Worm (Caenorhabditis elegans) whole organism, L1 larva: Measurements from ENCODE around the gene K09D9.14.

Source experiments
- C16A3.4 ChIP-seq: fragments of 150-350 bp; optimal IDR thresholded peaks from 2 replicates; lab custom pipeline; 2014; ENCODE audit warnings: missing biosample characterization, missing genetic modification characterization
- C34B4.2 ChIP-seq: sonication (generic microtip); optimal IDR thresholded peaks from 2 replicates; lab custom pipeline; 2017; ENCODE audit warnings: mild to moderate bottlenecking, missing genetic modification characterization, missing compliant biosample characterization
- ceh-82 ChIP-seq, 3 experiments: fragments of 150-350 bp in 1 of 3; sonication (generic microtip) in 2 of 3; optimal IDR thresholded peaks; 2 replicates each; lab custom pipeline; 2014 to 2017; ENCODE audit warnings: missing biosample characterization in 3 of 3, missing genetic modification characterization in 3 of 3
- ceh-88 ChIP-seq: fragments of 200-800 bp; sonication (Bioruptor generic); IDR thresholded peaks from 2 replicates; pipeline ENCODE4 v1.3.6; 2022; ENCODE audit warnings: missing genetic modification characterization, missing compliant biosample characterization
- ceh-90 ChIP-seq: sonication (generic microtip); optimal IDR thresholded peaks from 2 replicates; lab custom pipeline; 2016; ENCODE audit warnings: missing genetic modification characterization, missing compliant biosample characterization
- ces-1 ChIP-seq: fragments of 150-350 bp; optimal IDR thresholded peaks from 2 replicates; lab custom pipeline; 2014; ENCODE audit warnings: missing biosample characterization, missing genetic modification reagents, missing genetic modification characterization
- dpl-1 ChIP-seq, 3 experiments: fragments of 150-350 bp in 2 of 3; sonication (generic microtip) in 1 of 3; optimal IDR thresholded peaks; 2 replicates each; lab custom pipeline; 2014 to 2017; ENCODE audit warnings: missing biosample characterization in 3 of 3, missing genetic modification characterization in 3 of 3, missing genetic modification reagents in 3 of 3
- efl-1 ChIP-seq, 4 experiments: fragments of 150-350 bp; optimal IDR thresholded peaks in 3 of 4; peaks in 1 of 4; 1 replicate in 1 of 4; 2 replicates in 3 of 4; lab custom pipeline; 2014; ENCODE audit warnings: missing biosample characterization in 2 of 4, missing genetic modification characterization in 2 of 4, missing genetic modification reagents in 2 of 4
- elt-2 ChIP-seq: sonication (generic microtip); optimal IDR thresholded peaks from 2 replicates; lab custom pipeline; 2016; ENCODE audit warnings: missing genetic modification characterization, mild to moderate bottlenecking, inconsistent platforms, missing compliant biosample characterization, missing genetic modification reagents
- ets-5 ChIP-seq: fragments of 200-800 bp; sonication (Bioruptor generic); IDR thresholded peaks from 2 replicates; pipeline ENCODE4 v1.3.6; 2022; ENCODE audit warnings: missing genetic modification characterization, missing compliant biosample characterization
- fkh-10 ChIP-seq: sonication (generic microtip); optimal IDR thresholded peaks from 2 replicates; lab custom pipeline; 2017; ENCODE audit warnings: missing biosample characterization, missing genetic modification reagents, missing genetic modification characterization
- grh-1 ChIP-seq: fragments of 200-800 bp; sonication (Bioruptor generic); IDR thresholded peaks from 2 replicates; pipeline ENCODE4 v1.3.6; 2022; ENCODE audit warnings: missing genetic modification reagents, missing genetic modification characterization, missing compliant biosample characterization
- hlh-17 ChIP-seq: fragments of 200-800 bp; sonication (Bioruptor generic); optimal IDR thresholded peaks from 2 replicates; lab custom pipeline; 2018; ENCODE audit warnings: missing genetic modification characterization, mild to moderate bottlenecking, missing compliant biosample characterization, moderate library complexity, borderline replicate concordance
- hpl-2 ChIP-seq: fragments of 150-350 bp; optimal IDR thresholded peaks from 2 replicates; lab custom pipeline; 2014; ENCODE audit warnings: missing biosample characterization, missing genetic modification reagents, missing genetic modification characterization
- lin-13 ChIP-seq: fragments of 150-350 bp; optimal IDR thresholded peaks from 2 replicates; lab custom pipeline; 2014; ENCODE audit warnings: missing biosample characterization, missing genetic modification reagents, missing genetic modification characterization
- lin-15B ChIP-seq: fragments of 150-350 bp; sonication (generic microtip); optimal IDR thresholded peaks from 3 replicates; lab custom pipeline; 2014; ENCODE audit warnings: missing biosample characterization, missing genetic modification characterization
- lin-35 ChIP-seq, 2 experiments: fragments of 150-350 bp; optimal IDR thresholded peaks; 2 replicates each; lab custom pipeline; 2014; ENCODE audit warnings: missing biosample characterization in 2 of 2, missing genetic modification characterization in 2 of 2, missing genetic modification reagents in 2 of 2
- lin-39 ChIP-seq: fragments of 150-350 bp; optimal IDR thresholded peaks from 2 replicates; lab custom pipeline; 2014; ENCODE audit warnings: missing biosample characterization, missing genetic modification reagents, missing genetic modification characterization
- lir-3 ChIP-seq: sonication (generic microtip); optimal IDR thresholded peaks from 2 replicates; lab custom pipeline; 2016; ENCODE audit warnings: mild to moderate bottlenecking, missing genetic modification characterization, moderate library complexity, missing compliant biosample characterization; ENCODE audit not compliant: poor library complexity
- lsy-2 ChIP-seq, 2 experiments: fragments of 150-350 bp; optimal IDR thresholded peaks; 2 replicates each; lab custom pipeline; 2014; ENCODE audit warnings: missing biosample characterization in 2 of 2, missing genetic modification characterization in 2 of 2
- mab-9 ChIP-seq: fragments of 200-800 bp; sonication (Bioruptor generic); IDR thresholded peaks from 2 replicates; pipeline ENCODE4 v1.3.6; 2022; ENCODE audit warnings: missing genetic modification reagents, missing genetic modification characterization, missing compliant biosample characterization
- mdl-1 ChIP-seq, 2 experiments: fragments of 150-350 bp; optimal IDR thresholded peaks; 2 replicates each; lab custom pipeline; 2014 to 2017; ENCODE audit warnings: missing biosample characterization in 2 of 2, missing genetic modification characterization in 2 of 2, inconsistent platforms in 1 of 2
- mef-2 ChIP-seq: fragments of 150-350 bp; optimal IDR thresholded peaks from 2 replicates; lab custom pipeline; 2014; ENCODE audit warnings: missing biosample characterization, missing genetic modification characterization
- mep-1 ChIP-seq: fragments of 150-350 bp; optimal IDR thresholded peaks from 2 replicates; lab custom pipeline; 2014; ENCODE audit warnings: missing biosample characterization, missing genetic modification characterization
- nhr-11 ChIP-seq: fragments of 150-350 bp; optimal IDR thresholded peaks from 2 replicates; lab custom pipeline; 2014; ENCODE audit warnings: missing biosample characterization, missing genetic modification characterization
- nhr-19 ChIP-seq: fragments of 200-800 bp; sonication (Bioruptor generic); conservative IDR thresholded peaks from 2 replicates; pipeline ENCODE4 v1.3.6; 2022; ENCODE audit warnings: missing genetic modification characterization, missing compliant biosample characterization
- nhr-20 ChIP-seq: sonication (generic microtip); optimal IDR thresholded peaks from 2 replicates; lab custom pipeline; 2016; ENCODE audit warnings: mild to moderate bottlenecking, missing genetic modification characterization, missing compliant biosample characterization
- nhr-237 ChIP-seq: fragments of 150-350 bp; optimal IDR thresholded peaks from 2 replicates; lab custom pipeline; 2014; ENCODE audit warnings: missing biosample characterization, missing genetic modification characterization
- nhr-47 ChIP-seq: sonication (generic microtip); optimal IDR thresholded peaks from 2 replicates; lab custom pipeline; 2016; ENCODE audit warnings: mild to moderate bottlenecking, missing genetic modification characterization, moderate library complexity, missing compliant biosample characterization
- nhr-71 ChIP-seq: sonication (generic microtip); optimal IDR thresholded peaks from 2 replicates; lab custom pipeline; 2016; ENCODE audit warnings: mild to moderate bottlenecking, missing genetic modification characterization, moderate library complexity, missing compliant biosample characterization
- nhr-76 ChIP-seq: sonication (generic microtip); optimal IDR thresholded peaks from 2 replicates; lab custom pipeline; 2017; ENCODE audit warnings: missing biosample characterization, missing genetic modification characterization
- nhr-85 ChIP-seq: sonication (generic microtip); peaks from one replicate; lab custom pipeline; 2016; ENCODE audit warnings: missing genetic modification characterization, inconsistent platforms, missing compliant biosample characterization
- snpc-4 ChIP-seq: fragments of 150-350 bp; optimal IDR thresholded peaks from 2 replicates; lab custom pipeline; 2014; ENCODE audit warnings: missing biosample characterization, missing genetic modification characterization
- sptf-1 ChIP-seq: fragments of 150-350 bp; optimal IDR thresholded peaks from 2 replicates; lab custom pipeline; 2014; ENCODE audit warnings: missing biosample characterization, missing genetic modification characterization
- sup-37 ChIP-seq: fragments of 200-800 bp; sonication (Bioruptor generic); optimal IDR thresholded peaks from 2 replicates; lab custom pipeline; 2018; ENCODE audit warnings: mild to moderate bottlenecking, missing genetic modification characterization, missing compliant biosample characterization
- unc-130 ChIP-seq: fragments of 150-350 bp; optimal IDR thresholded peaks from 2 replicates; lab custom pipeline; 2017; ENCODE audit warnings: missing biosample characterization, missing genetic modification characterization, inconsistent platforms
- unc-30 ChIP-seq: sonication (generic microtip); optimal IDR thresholded peaks from 2 replicates; lab custom pipeline; 2017; ENCODE audit warnings: missing biosample characterization, missing genetic modification characterization
- unc-86 ChIP-seq: sonication (generic microtip); optimal IDR thresholded peaks from 2 replicates; lab custom pipeline; 2016; ENCODE audit warnings: missing genetic modification characterization, missing compliant biosample characterization
- xbp-1 ChIP-seq: sonication (generic microtip); optimal IDR thresholded peaks from 2 replicates; lab custom pipeline; 2016; ENCODE audit warnings: missing genetic modification characterization, missing compliant biosample characterization
- zag-1 ChIP-seq: fragments of 150-350 bp; optimal IDR thresholded peaks from 2 replicates; lab custom pipeline; 2014; ENCODE audit warnings: missing biosample characterization, missing genetic modification characterization
- zip-4 ChIP-seq: fragments of 200-800 bp; sonication (Bioruptor generic); optimal IDR thresholded peaks from 2 replicates; lab custom pipeline; 2018; ENCODE audit warnings: mild to moderate bottlenecking, missing genetic modification characterization, moderate library complexity, missing compliant biosample characterization

K09D9.14 gene

DNA sequence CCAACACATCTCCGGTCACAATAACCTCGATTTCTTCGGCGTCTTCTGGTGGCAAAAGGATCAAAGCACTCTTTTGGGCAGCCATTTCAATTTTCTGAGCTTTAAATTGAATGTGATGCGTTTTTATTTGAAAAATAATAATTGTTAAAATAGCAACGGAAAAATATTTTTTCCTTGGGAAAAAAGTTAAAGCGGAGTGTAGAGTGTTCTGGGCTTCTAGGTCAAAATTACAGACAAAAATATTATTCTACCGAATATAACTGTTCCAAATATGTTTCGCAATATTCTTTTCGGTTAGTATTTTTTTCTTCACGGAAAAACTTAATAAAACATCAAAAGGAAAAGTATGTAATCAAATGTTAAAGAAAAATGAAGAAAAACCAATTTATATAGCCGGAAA is 33.3 kb upstream of the K09D9.14 start, which contains the start of gene djr-1.2:
Gene djr-1.2 (minus strand): TSS at position 101 of the 400 bp plus-strand sequence.
- TF ChIP-seq mab-9 (GFP tag; lab: Robert Waterston, UW) (no peak), unc-86 (tag; lab: Kevin White, UChicago) (no peak), unc-30 (tag; lab: Kevin White, UChicago) (no peak), nhr-47 (tag; lab: Kevin White, UChicago) (no peak), efl-1 (optimal IDR thresholded peaks at IDR 0.05; lab: Kevin White, UChicago) (no peak), efl-1 (GFP tag; optimal IDR thresholded peaks at IDR 0.05 in 1 of 2; lab: Kevin White, UChicago) (peak in 1 of 2 experiments; percentile 62)

DNA sequence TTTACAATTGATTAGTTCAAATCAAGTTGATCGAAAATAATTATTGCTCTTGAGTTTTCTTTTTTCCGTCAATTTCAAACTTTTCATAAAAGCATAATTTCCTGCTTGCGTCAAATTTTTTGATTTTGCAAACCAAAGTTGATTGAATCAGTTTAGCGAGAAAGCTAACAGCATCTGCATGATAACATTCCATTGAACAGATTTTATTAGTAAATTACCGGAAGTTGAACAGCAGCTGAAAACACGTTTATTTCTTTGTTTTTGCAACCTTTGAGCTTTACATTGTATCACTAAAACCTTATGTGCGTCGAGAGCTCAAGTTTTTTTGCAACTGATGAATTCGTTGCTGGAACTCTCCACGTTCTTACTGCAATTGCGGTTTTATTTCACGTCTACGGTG is 25.9 kb upstream of the K09D9.14 start, which contains the start of gene srh-169:
Gene srh-169 (plus strand): TSS at position 301 of the 400 bp plus-strand sequence.
- no peak for TF ChIP-seq C34B4.2 (tag; lab: Kevin White, UChicago)
- no peak for TF ChIP-seq efl-1 (optimal IDR thresholded peaks at IDR 0.05; lab: Kevin White, UChicago)
- peak in 1 of 2 experiments; percentile 24 for TF ChIP-seq efl-1 (GFP tag; optimal IDR thresholded peaks at IDR 0.05 in 1 of 2; lab: Kevin White, UChicago)

DNA sequence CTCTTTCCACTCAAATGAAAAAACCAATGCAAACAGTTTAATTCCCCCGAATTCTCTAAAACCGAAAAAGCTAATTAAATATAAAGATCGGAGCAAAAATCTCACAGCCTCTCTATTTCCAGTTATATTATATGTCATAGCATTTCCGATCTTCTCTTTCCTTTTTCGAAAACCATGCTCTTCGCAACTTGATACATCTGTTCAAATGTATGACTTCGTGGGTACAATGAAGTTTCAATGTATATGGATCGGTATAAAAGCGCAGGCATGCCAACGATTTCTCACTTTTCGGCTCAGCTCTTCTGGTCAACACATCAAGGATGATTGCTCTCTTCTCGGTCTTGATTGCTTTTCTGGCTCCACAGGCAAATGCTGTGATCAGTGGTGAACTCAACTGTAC is 24.4 kb upstream of the K09D9.14 start, which contains the start of gene phat-7:
Gene phat-7 (plus strand): TSS at position 301 of the 400 bp plus-strand sequence.
- TF ChIP-seq nhr-85 (tag; lab: Kevin White, UChicago), result no peak
- no peak for TF ChIP-seq nhr-20 (tag; lab: Kevin White, UChicago)
- TF ChIP-seq dpl-1 (GFP tag; optimal IDR thresholded peaks at IDR 0.05; lab: Kevin White, UChicago), result no peak
- no peak for TF ChIP-seq mdl-1 (tag; optimal IDR thresholded peaks at IDR 0.05; lab: Kevin White, UChicago)
- TF ChIP-seq C34B4.2 (tag; lab: Kevin White, UChicago), result no peak
- no peak for TF ChIP-seq lin-39 (tag; lab: Kevin White, UChicago)
- TF ChIP-seq nhr-237 (tag; lab: Kevin White, UChicago), result no peak
- no peak for TF ChIP-seq grh-1
- no peak for TF ChIP-seq fkh-10
- TF ChIP-seq ets-5 (GFP tag; lab: Robert Waterston, UW), result no peak
- TF ChIP-seq ces-1 (GFP tag; lab: Kevin White, UChicago), result no peak
- TF ChIP-seq elt-2 (tag; lab: Kevin White, UChicago), result no peak
- TF ChIP-seq zag-1, result no peak
- TF ChIP-seq unc-130 (tag; lab: Kevin White, UChicago), result no peak
- no peak for TF ChIP-seq mef-2
- TF ChIP-seq hlh-17 (GFP tag; lab: Kevin White, UChicago), result no peak
- no peak for TF ChIP-seq ceh-88 (GFP tag; lab: Robert Waterston, UW)

DNA sequence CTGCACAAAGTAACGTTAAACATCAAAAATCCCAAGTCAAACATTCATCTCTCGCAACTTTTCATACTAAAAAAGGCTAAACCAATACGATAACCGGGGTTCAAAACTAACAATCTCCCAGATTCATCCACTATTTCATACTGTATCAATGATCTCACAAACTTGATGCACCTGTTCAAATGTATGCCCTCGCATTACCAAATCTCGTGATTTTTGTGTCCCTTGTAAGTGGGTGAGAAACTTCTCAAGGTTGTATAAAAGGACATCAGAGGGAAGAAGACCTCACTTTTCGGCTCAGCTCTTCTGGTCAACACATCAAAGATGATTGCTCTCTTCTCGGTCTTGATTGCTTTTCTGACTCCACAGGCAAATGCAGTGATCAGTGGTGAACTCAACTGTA is 22.0 kb upstream of the K09D9.14 start, which contains the start of gene phat-3:
Gene phat-3 (plus strand): TSS at position 301 of the 400 bp plus-strand sequence.
- TF ChIP-seq ceh-82 (tag; optimal IDR thresholded peaks at IDR 0.05; lab: Kevin White, UChicago) (no peak), ces-1 (GFP tag; lab: Kevin White, UChicago) (no peak), nhr-76 (tag; lab: Kevin White, UChicago) (no peak), grh-1 (no peak)

- no peak for TF ChIP-seq snpc-4 (tag; lab: Kevin White, UChicago)
- no peak for TF ChIP-seq nhr-11 (tag; lab: Kevin White, UChicago)
- TF ChIP-seq C16A3.4 (tag; lab: Kevin White, UChicago), result no peak
- no peak for TF ChIP-seq ces-1 (GFP tag; lab: Kevin White, UChicago)
- TF ChIP-seq grh-1, result no peak
- no peak for TF ChIP-seq lin-35 (GFP tag; optimal IDR thresholded peaks at IDR 0.05; lab: Kevin White, UChicago)
- TF ChIP-seq efl-1 (optimal IDR thresholded peaks at IDR 0.05; lab: Kevin White, UChicago), result peak in 1 of 2 experiments; percentile 1
- peak; percentile 20 to 90 for TF ChIP-seq efl-1 (GFP tag; optimal IDR thresholded peaks at IDR 0.05 in 1 of 2; lab: Kevin White, UChicago)
- no peak for TF ChIP-seq mdl-1 (tag; optimal IDR thresholded peaks at IDR 0.05; lab: Kevin White, UChicago)
- peak in 1 of 2 experiments; percentile 35 for TF ChIP-seq lsy-2 (tag; optimal IDR thresholded peaks at IDR 0.05; lab: Kevin White, UChicago)
- TF ChIP-seq sup-37 (GFP tag; lab: Kevin White, UChicago), result no peak
- TF ChIP-seq xbp-1 (tag; lab: Kevin White, UChicago), result no peak
- TF ChIP-seq mep-1 (tag; lab: Kevin White, UChicago), result no peak
- TF ChIP-seq ceh-90, result peak; percentile 19
- TF ChIP-seq elt-2 (tag; lab: Kevin White, UChicago), result no peak
- peak; percentile 57 for TF ChIP-seq nhr-71 (tag; lab: Kevin White, UChicago)
- TF ChIP-seq lin-13 (GFP tag; lab: Kevin White, UChicago), result no peak
- no peak for TF ChIP-seq mef-2
- no peak for TF ChIP-seq sptf-1 (tag; lab: Kevin White, UChicago)
- no peak for TF ChIP-seq hpl-2 (GFP tag; lab: Kevin White, UChicago)
- no peak for TF ChIP-seq lir-3 (tag; lab: Kevin White, UChicago)
- TF ChIP-seq nhr-237 (tag; lab: Kevin White, UChicago), result peak; percentile 10
- TF ChIP-seq zip-4, result peak; percentile 99
- TF ChIP-seq ceh-82 (tag; optimal IDR thresholded peaks at IDR 0.05; lab: Kevin White, UChicago), result no peak
- TF ChIP-seq nhr-19 (GFP tag; lab: Robert Waterston, UW), result no peak
- no peak for TF ChIP-seq lin-15B
Measured at ce11 chrV:4041853-4042424, 20.3 kb upstream of the K09D9.14 start, which contains the start of the genes C49G7.10 and irg-2. TSS of gene C49G7.10 (minus strand) at chrV:4042021. TSS of gene irg-2 (plus strand) at chrV:4042181.
